Fruit fly (Drosophila melanogaster): ENCODE data around the gene Sarm.

Sarm gene

dm6 chr3L:8093553-8093952 is 29.9 kb downstream of the Sarm start (continued):
- TF ChIP-seq CG3163 (GFP tag; optimal IDR thresholded peaks at IDR 0.05) (no peak), CG2199 (GFP tag; IDR thresholded peaks at IDR 0.05) (no peak), kni (GFP tag; optimal IDR thresholded peaks at IDR 0.05) (no peak), CG18599 (GFP tag; optimal IDR thresholded peaks at IDR 0.05) (peak; percentile 48), CG33213 (GFP tag; optimal IDR thresholded peaks at IDR 0.05) (no peak), exex (tag; optimal IDR thresholded peaks at IDR 0.05) (peak; percentile 99), CG13296 (GFP tag; optimal IDR thresholded peaks at IDR 0.05) (peak; percentile 71), eve (GFP tag; optimal IDR thresholded peaks at IDR 0.05) (peak in 1 of 2 experiments; percentile 60), CG2712 (tag; optimal IDR thresholded peaks at IDR 0.05) (no peak), HHEX (GFP tag; optimal IDR thresholded peaks at IDR 0.05) (peak; percentile 45), CG2889 (GFP tag; IDR thresholded peaks at IDR 0.05) (no peak), CG8924 (tag; optimal IDR thresholded peaks at IDR 0.05) (no peak), Jarid2 (GFP tag; optimal IDR thresholded peaks at IDR 0.05) (peak; percentile 21), Vsx1 (GFP tag; optimal IDR thresholded peaks at IDR 0.05) (peak; percentile 53), CG2129 (GFP tag; IDR thresholded peaks at IDR 0.05; ENCODE audit: partially characterized antibody) (no peak), CG12071 (GFP tag; optimal IDR thresholded peaks at IDR 0.05) (peak; percentile 13), Scr (GFP tag; IDR thresholded peaks at IDR 0.05; ENCODE audit: partially characterized antibody) (no peak), CrebB (tag; optimal IDR thresholded peaks at IDR 0.05) (peak; percentile 0), CG30431 (GFP tag; optimal IDR thresholded peaks at IDR 0.05) (no peak), lmd (GFP tag; IDR thresholded peaks at IDR 0.05) (no peak), CG10366 (GFP tag; IDR thresholded peaks at IDR 0.05) (no peak), sc (optimal IDR thresholded peaks at IDR 0.05) (no peak), sc (GFP tag; optimal IDR thresholded peaks at IDR 0.05) (no peak)

- TF ChIP-seq CG13424 (tag; optimal IDR thresholded peaks at IDR 0.05) (peak; percentile 7), lmd (GFP tag; IDR thresholded peaks at IDR 0.05) (peak; percentile 11; the same call in 1 of the 2 replicates), bowl (GFP tag; IDR thresholded peaks at IDR 0.05) (no peak), Rfx (GFP tag; IDR thresholded peaks at IDR 0.05) (peak; percentile 33; the same call in 1 of the 2 replicates), CG15269 (tag; optimal IDR thresholded peaks at IDR 0.05) (peak; percentile 37), CG3281 (GFP tag; optimal IDR thresholded peaks at IDR 0.05) (peak; percentile 3), gem (tag; optimal IDR thresholded peaks at IDR 0.05) (peak; percentile 61), twi (tag; optimal IDR thresholded peaks at IDR 0.05) (no peak), CG17829 (tag; optimal IDR thresholded peaks at IDR 0.05) (peak; percentile 6), D19B (GFP tag; optimal IDR thresholded peaks at IDR 0.05) (peak; percentile 78), CG3847 (GFP tag; IDR thresholded peaks at IDR 0.05) (no peak), sima (GFP tag; optimal IDR thresholded peaks at IDR 0.05) (no peak), Nf-YC (tag; optimal IDR thresholded peaks at IDR 0.05) (peak; percentile 7), D19A (tag; optimal IDR thresholded peaks at IDR 0.05) (peak; percentile 38), Deaf1 (tag; optimal IDR thresholded peaks at IDR 0.05) (peak; percentile 24), Hmr (GFP tag; optimal IDR thresholded peaks at IDR 0.05) (peak; percentile 49), CG12769 (tag; optimal IDR thresholded peaks at IDR 0.05) (peak; percentile 26), Bgb (GFP tag; IDR thresholded peaks at IDR 0.05; ENCODE audit: partially characterized antibody) (no peak), CG17912 (GFP tag; optimal IDR thresholded peaks at IDR 0.05) (no peak), CG32532 (GFP tag; IDR thresholded peaks at IDR 0.05) (peak; percentile 64), CG12659 (GFP tag; optimal IDR thresholded peaks at IDR 0.05) (peak; percentile 2), CG6765 (GFP tag; optimal IDR thresholded peaks at IDR 0.05) (peak; percentile 2), CG15514 (GFP tag; optimal IDR thresholded peaks at IDR 0.05) (peak; percentile 12), CoRest (tag; optimal IDR thresholded peaks at IDR 0.05) (peak; percentile 41), shn (GFP tag; optimal IDR thresholded peaks at IDR 0.05) (peak; percentile 15), CG17359 (tag; optimal IDR thresholded peaks at IDR 0.05) (peak; percentile 11), dpn (GFP tag; optimal IDR thresholded peaks at IDR 0.05) (peak in 1 of 2 experiments; percentile 4), CG10209 (GFP tag; optimal IDR thresholded peaks at IDR 0.05) (peak; percentile 36)
Observed at dm6 chr3L:8094652-8095129, 31.0 kb downstream of the Sarm start.

All from whole organism, embryonic.